Worm (Caenorhabditis elegans) whole organism, midembryonic: ENCODE measurements around the gene dyf-17.

ENCODE experiments used
- T22C8.4 ChIP-seq: fragments of 200-800 bp; sonication (Bioruptor generic); IDR thresholded peaks from 2 replicates; pipeline ENCODE4 v1.3.6; 2022; ENCODE audit warnings: missing genetic modification characterization, missing compliant biosample characterization
- cog-1 ChIP-seq: sonication (generic microtip); optimal IDR thresholded peaks from 2 replicates; lab custom pipeline; 2016; ENCODE audit warnings: missing genetic modification characterization, missing compliant biosample characterization
- flt-1 ChIP-seq: fragments of 200-800 bp; sonication (Bioruptor generic); IDR thresholded peaks from 2 replicates; pipeline ENCODE4 v1.3.6; 2022; ENCODE audit warnings: missing genetic modification characterization, missing compliant biosample characterization
- klf-2 ChIP-seq: fragments of 200-800 bp; sonication (Bioruptor generic); conservative IDR thresholded peaks from 2 replicates; pipeline ENCODE4 v1.3.6; 2022; ENCODE audit warnings: missing genetic modification reagents, missing genetic modification characterization, missing compliant biosample characterization
- med-1 ChIP-seq: sonication (generic microtip); optimal IDR thresholded peaks from 2 replicates; lab custom pipeline; 2017; ENCODE audit warnings: missing genetic modification characterization, mild to moderate bottlenecking, missing compliant biosample characterization, antibody characterized with exemption, missing genetic modification reagents; ENCODE audit not compliant: insufficient read depth
- ref-1 ChIP-seq: fragments of 200-800 bp; sonication (Bioruptor generic); conservative IDR thresholded peaks from 2 replicates; pipeline ENCODE4 v1.3.6; 2022; ENCODE audit warnings: missing genetic modification reagents, missing genetic modification characterization, missing compliant biosample characterization
- tab-1 ChIP-seq: fragments of 200-800 bp; sonication (Bioruptor generic); IDR thresholded peaks from 2 replicates; pipeline ENCODE4 v1.3.6; 2022; ENCODE audit warnings: missing genetic modification characterization, missing compliant biosample characterization
- ztf-23 ChIP-seq: fragments of 200-800 bp; sonication (Bioruptor generic); IDR thresholded peaks from 2 replicates; pipeline ENCODE4 v1.3.6; 2022; ENCODE audit warnings: missing genetic modification reagents, missing genetic modification characterization, missing compliant biosample characterization
- ztf-29 ChIP-seq: fragments of 200-800 bp; sonication (Bioruptor generic); IDR thresholded peaks from 2 replicates; pipeline ENCODE4 v1.3.6; 2022; ENCODE audit warnings: missing genetic modification reagents, missing genetic modification characterization, missing compliant biosample characterization

The dyf-17 gene

DNA sequence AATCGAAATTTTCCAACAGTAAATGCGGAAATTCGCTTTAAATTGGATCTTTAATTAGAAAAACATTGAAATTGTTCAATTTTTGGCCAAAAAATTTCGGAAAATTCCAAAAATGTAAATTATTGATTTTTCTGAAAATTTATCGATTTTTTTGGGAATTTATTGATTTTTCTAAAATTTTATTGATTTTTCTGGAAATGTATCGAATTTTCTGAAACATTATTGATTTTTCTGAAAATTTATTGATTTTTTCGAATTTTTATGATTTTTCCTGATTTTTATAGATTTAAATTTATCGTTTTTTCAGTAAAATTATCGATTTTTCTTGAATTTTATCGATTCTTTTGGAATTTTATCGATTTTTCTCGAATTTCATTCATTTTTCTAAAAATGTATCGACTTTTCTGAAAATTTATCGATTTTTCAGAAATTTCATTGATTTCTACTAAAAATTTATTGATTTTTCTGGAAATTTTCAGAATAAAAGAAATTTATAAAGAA is 10.4 kb upstream of the dyf-17 start:
- no peak for TF ChIP-seq ref-1 (GFP tag; lab: Robert Waterston, UW)
- TF ChIP-seq tab-1 (GFP tag; lab: Robert Waterston, UW): no peak
- peak; percentile 89 for TF ChIP-seq T22C8.4

DNA sequence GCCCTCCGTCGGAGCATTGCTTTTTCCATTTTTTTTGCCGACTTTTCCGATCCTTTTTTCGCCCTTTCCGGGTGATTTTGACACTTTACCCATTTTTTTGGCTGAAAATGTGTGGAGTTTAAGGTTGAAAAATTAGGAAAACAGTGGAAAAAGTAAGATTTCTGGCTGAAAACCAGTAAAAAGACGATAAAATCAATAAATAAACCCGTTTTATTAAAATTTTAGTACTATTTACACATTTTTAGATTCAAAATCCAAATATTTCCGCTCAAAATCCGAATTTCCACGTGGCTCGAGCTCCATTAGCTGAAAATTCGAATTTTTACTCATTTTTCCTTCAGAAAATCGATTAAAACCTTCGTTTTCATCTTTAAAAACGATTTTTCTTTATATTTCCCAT is 9.0 kb upstream of the dyf-17 start, which contains the start of gene pro-3:
TSS of gene pro-3 (minus strand) at position 101 of the 400 bp plus-strand sequence.
- TF ChIP-seq flt-1 (GFP tag; lab: Robert Waterston, UW): no peak
- TF ChIP-seq T22C8.4: no peak
- no peak for TF ChIP-seq med-1 (GFP tag; lab: Kevin White, UChicago)
- TF ChIP-seq ztf-23 (GFP tag; lab: Robert Waterston, UW): no peak
- TF ChIP-seq tab-1 (GFP tag; lab: Robert Waterston, UW): no peak
- TF ChIP-seq cog-1: no peak
- TF ChIP-seq klf-2 (GFP tag; lab: Robert Waterston, UW): no peak
- no peak for TF ChIP-seq ztf-29
- no peak for TF ChIP-seq ref-1 (GFP tag; lab: Robert Waterston, UW)

- no peak for TF ChIP-seq tab-1 (GFP tag; lab: Robert Waterston, UW)
- no peak for TF ChIP-seq ref-1 (GFP tag; lab: Robert Waterston, UW)
- peak; percentile 43; the same call in 1 of the 2 replicates for TF ChIP-seq T22C8.4
These were observed 8.1 kb upstream of the dyf-17 start, which contains the start of gene Y39B6A.13 for ce11 chrV:19119260-19119659. Gene Y39B6A.13, minus strand, starts transcription at chrV:19119425.

- TF ChIP-seq ztf-23 (GFP tag; lab: Robert Waterston, UW) (no peak), tab-1 (GFP tag; lab: Robert Waterston, UW) (no peak), med-1 (GFP tag; lab: Kevin White, UChicago) (no peak), T22C8.4 (peak; percentile 84), flt-1 (GFP tag; lab: Robert Waterston, UW) (0 out of 2 replicates have a peak, but pooled peaks have one; percentile 12)
These were observed 6.3 kb upstream of the dyf-17 start for ce11 chrV:19120743-19121642.

DNA sequence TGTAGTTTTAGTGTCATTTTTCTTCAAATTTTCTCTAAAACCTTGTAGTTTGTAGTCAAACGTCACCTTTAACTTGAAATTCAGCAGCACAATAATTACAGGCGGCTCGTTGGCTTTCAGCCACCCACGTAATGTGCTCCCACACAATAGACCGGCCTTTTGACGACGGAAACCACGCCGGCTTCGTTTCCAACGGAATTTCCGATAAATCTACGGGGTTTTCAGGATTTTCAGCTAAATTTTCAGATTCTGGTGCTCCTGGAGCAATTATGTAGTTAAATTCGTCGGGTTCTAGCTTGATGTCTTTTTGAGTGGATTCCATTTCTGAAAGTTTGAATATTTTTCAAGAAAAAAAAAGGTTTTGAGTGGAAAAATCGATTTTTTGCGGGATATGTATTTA is 2.7 kb upstream of the dyf-17 start, which contains the start of gene bed-1:
TSS of gene bed-1 (minus strand) at position 337 of the 400 bp plus-strand sequence.
- TF ChIP-seq klf-2 (GFP tag; lab: Robert Waterston, UW) (no peak), T22C8.4 (no peak), flt-1 (GFP tag; lab: Robert Waterston, UW) (no peak), ztf-23 (GFP tag; lab: Robert Waterston, UW) (no peak), med-1 (GFP tag; lab: Kevin White, UChicago) (no peak), cog-1 (no peak), tab-1 (GFP tag; lab: Robert Waterston, UW) (no peak), ztf-29 (no peak), ref-1 (GFP tag; lab: Robert Waterston, UW) (no peak)

ce11 chrV:19125253-19125652 is 2.1 kb upstream of the dyf-17 start:
- no peak for TF ChIP-seq flt-1 (GFP tag; lab: Robert Waterston, UW)
- no peak for TF ChIP-seq ref-1 (GFP tag; lab: Robert Waterston, UW)
- no peak for TF ChIP-seq ztf-23 (GFP tag; lab: Robert Waterston, UW)
- TF ChIP-seq klf-2 (GFP tag; lab: Robert Waterston, UW): no peak
- TF ChIP-seq med-1 (GFP tag; lab: Kevin White, UChicago): no peak
- no peak for TF ChIP-seq tab-1 (GFP tag; lab: Robert Waterston, UW)
- TF ChIP-seq T22C8.4: no peak
- no peak for TF ChIP-seq cog-1
- TF ChIP-seq ztf-29: no peak

DNA sequence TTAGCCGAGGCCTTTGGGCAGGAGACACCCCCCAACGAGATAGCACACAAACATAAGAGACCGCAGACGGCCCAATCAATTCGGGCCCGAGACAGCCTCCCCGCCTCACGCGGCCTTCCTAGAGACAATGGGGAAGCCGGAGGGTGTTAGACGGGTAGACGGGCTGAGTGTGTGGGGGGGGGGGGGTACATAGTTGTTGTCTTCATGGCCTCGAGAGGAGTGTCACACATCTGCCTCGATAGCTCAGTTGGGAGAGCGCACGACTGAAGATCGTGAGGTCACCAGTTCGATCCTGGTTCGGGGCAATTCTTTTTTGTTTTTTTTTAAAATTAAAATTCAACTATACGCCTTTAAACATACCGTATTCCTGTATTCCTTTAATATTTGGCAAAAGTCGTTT is 1.5 kb upstream of the dyf-17 start:
- TF ChIP-seq ztf-29 (peak; percentile 91), cog-1 (peak; percentile 49), tab-1 (GFP tag; lab: Robert Waterston, UW) (peak; percentile 94), T22C8.4 (peak; percentile 94), ref-1 (GFP tag; lab: Robert Waterston, UW) (peak; percentile 85), klf-2 (GFP tag; lab: Robert Waterston, UW) (peak; percentile 90), ztf-23 (GFP tag; lab: Robert Waterston, UW) (peak; percentile 93), med-1 (GFP tag; lab: Kevin White, UChicago) (peak; percentile 42), flt-1 (GFP tag; lab: Robert Waterston, UW) (peak; percentile 96)

DNA sequence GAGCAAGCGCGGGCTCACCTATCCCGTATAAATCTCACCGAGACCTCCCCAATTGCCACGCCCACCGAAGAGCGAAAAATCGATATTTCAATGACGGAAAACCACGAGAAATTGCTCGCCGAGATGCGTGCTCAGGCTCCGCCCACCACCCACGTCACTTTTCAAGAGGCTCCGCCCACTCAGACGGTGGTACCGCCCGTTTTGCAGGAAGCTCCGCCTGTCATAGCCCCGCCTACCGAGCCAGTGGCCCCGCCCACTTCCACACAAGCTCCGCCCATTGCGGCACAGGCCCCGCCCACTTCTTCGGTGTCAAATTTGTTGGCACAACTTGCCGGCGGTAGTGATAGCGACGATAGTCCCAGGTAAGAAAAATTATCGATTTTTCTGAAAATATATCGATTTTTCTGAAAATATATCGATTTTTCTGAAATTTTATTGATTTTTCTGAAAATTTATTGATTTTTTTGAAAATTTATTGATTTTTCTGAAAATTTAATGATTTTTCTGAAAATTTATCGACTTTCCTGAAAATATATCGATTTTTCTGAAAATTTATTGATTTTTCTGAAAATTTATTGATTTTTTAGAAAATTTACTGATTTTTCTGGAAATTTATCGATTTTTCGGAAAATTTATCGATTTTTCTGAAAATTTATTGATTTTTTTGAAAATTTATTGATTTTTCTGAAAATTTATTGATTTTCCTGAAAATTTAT is 2.3 kb downstream of the dyf-17 start:
- TF ChIP-seq flt-1 (GFP tag; lab: Robert Waterston, UW) (no peak), tab-1 (GFP tag; lab: Robert Waterston, UW) (no peak), med-1 (GFP tag; lab: Kevin White, UChicago) (no peak), cog-1 (no peak), ref-1 (GFP tag; lab: Robert Waterston, UW) (no peak), T22C8.4 (peak; percentile 67; the same call in 1 of the 2 replicates)

- TF ChIP-seq ref-1 (GFP tag; lab: Robert Waterston, UW) (no peak), T22C8.4 (peak; percentile 70)
These were observed 4.6 kb downstream of the dyf-17 start for ce11 chrV:19131848-19132401.
